Fruit fly (Drosophila melanogaster) whole organism, embryonic: ENCODE results near the gene Bet1.

ENCODE experiments used
- Ada2b ChIP-seq: fragments of 200-800 bp; sonication (Bioruptor generic); IDR thresholded peaks from 2 replicates; pipeline ENCODE4 v1.3.6; 2022; ENCODE audit warnings: missing biosample characterization, missing genetic modification characterization
- Atf-2 ChIP-seq: fragments of 200-800 bp; sonication (Bioruptor generic); optimal IDR thresholded peaks from 2 replicates; lab custom pipeline; 2016; ENCODE audit warnings: missing biosample characterization, missing genetic modification characterization
- Atf6 ChIP-seq: fragments of 200-800 bp; sonication (Bioruptor generic); IDR thresholded peaks from 2 replicates; pipeline ENCODE4 v1.3.6; 2022; ENCODE audit warnings: missing biosample characterization, missing genetic modification characterization
- CG1024 ChIP-seq: fragments of 200-800 bp; sonication (Bioruptor generic); IDR thresholded peaks from 2 replicates; pipeline ENCODE4 v1.3.6; 2022; ENCODE audit warnings: missing biosample characterization, missing genetic modification characterization
- CG11696 ChIP-seq: fragments of 200-800 bp; sonication (Bioruptor generic); IDR thresholded peaks from 2 replicates; pipeline ENCODE4 v1.3.6; 2022; ENCODE audit warnings: missing biosample characterization, missing genetic modification characterization
- CG12219 ChIP-seq: fragments of 200-800 bp; sonication (Bioruptor generic); optimal IDR thresholded peaks from 3 replicates; lab custom pipeline; 2018; ENCODE audit warnings: missing biosample characterization, mild to moderate bottlenecking, missing genetic modification characterization
- CG12391 ChIP-seq: fragments of 200-800 bp; sonication (Bioruptor generic); optimal IDR thresholded peaks from 3 replicates; lab custom pipeline; 2018; ENCODE audit warnings: missing biosample characterization, mild to moderate bottlenecking, missing genetic modification characterization, moderate library complexity
- CG12744 ChIP-seq: fragments of 200-800 bp; sonication (Bioruptor generic); optimal IDR thresholded peaks from 2 replicates; lab custom pipeline; 2016; ENCODE audit warnings: missing biosample characterization, missing genetic modification characterization
- CG14441 ChIP-seq: fragments of 200-800 bp; sonication (Bioruptor generic); IDR thresholded peaks from 2 replicates; pipeline ENCODE4 v1.3.6; 2022; ENCODE audit warnings: missing biosample characterization, missing genetic modification characterization
- CG15011 ChIP-seq: fragments of 200-800 bp; sonication (Bioruptor generic); optimal IDR thresholded peaks from 3 replicates; lab custom pipeline; 2018; ENCODE audit warnings: missing biosample characterization, mild to moderate bottlenecking, missing genetic modification characterization
- CG1529 ChIP-seq: fragments of 200-800 bp; sonication (Bioruptor generic); optimal IDR thresholded peaks from 3 replicates; lab custom pipeline; 2018; ENCODE audit warnings: missing biosample characterization, missing genetic modification characterization
- CG15601 ChIP-seq: fragments of 200-800 bp; sonication (Bioruptor generic); optimal IDR thresholded peaks from 3 replicates; lab custom pipeline; 2019; ENCODE audit warnings: missing biosample characterization, mild to moderate bottlenecking, missing genetic modification characterization, moderate library complexity
- CG2120 ChIP-seq: fragments of 200-800 bp; sonication (Bioruptor generic); optimal IDR thresholded peaks from 3 replicates; lab custom pipeline; 2016; ENCODE audit warnings: missing biosample characterization, missing genetic modification characterization
- CG2199 ChIP-seq: fragments of 200-800 bp; sonication (Bioruptor generic); IDR thresholded peaks from 3 replicates; pipeline ENCODE4 v1.3.6; 2022; ENCODE audit warnings: missing biosample characterization, missing genetic modification characterization
- CG2202 ChIP-seq: fragments of 200-800 bp; sonication (Bioruptor generic); optimal IDR thresholded peaks from 2 replicates; lab custom pipeline; 2018; ENCODE audit warnings: missing biosample characterization, mild to moderate bottlenecking, missing genetic modification characterization
- CG3065 ChIP-seq: fragments of 200-800 bp; sonication (Bioruptor generic); optimal IDR thresholded peaks from 2 replicates; lab custom pipeline; 2016; ENCODE audit warnings: missing biosample characterization, missing genetic modification characterization
- CG31365 ChIP-seq: fragments of 200-800 bp; sonication (Bioruptor generic); optimal IDR thresholded peaks from 2 replicates; lab custom pipeline; 2018; ENCODE audit warnings: missing biosample characterization, mild to moderate bottlenecking, missing genetic modification characterization
- CG31441 ChIP-seq: fragments of 200-800 bp; sonication (Bioruptor generic); IDR thresholded peaks from 2 replicates; pipeline ENCODE4 v1.3.6; 2022; ENCODE audit warnings: missing biosample characterization, missing genetic modification characterization
- CG3847 ChIP-seq: fragments of 200-800 bp; sonication (Bioruptor generic); IDR thresholded peaks from 2 replicates; pipeline ENCODE4 v1.3.6; 2022; ENCODE audit warnings: missing biosample characterization, missing genetic modification characterization
- CG4404 ChIP-seq: fragments of 200-800 bp; sonication (Bioruptor generic); IDR thresholded peaks from 2 replicates; pipeline ENCODE4 v1.3.6; 2022; ENCODE audit warnings: missing biosample characterization, missing genetic modification characterization
- CG4820 ChIP-seq: fragments of 200-800 bp; sonication (Bioruptor generic); optimal IDR thresholded peaks from 3 replicates; lab custom pipeline; 2016; ENCODE audit warnings: missing biosample characterization, missing genetic modification characterization
- CG7839 ChIP-seq: fragments of 200-800 bp; sonication (Bioruptor generic); optimal IDR thresholded peaks from 3 replicates; lab custom pipeline; 2018; ENCODE audit warnings: missing biosample characterization, mild to moderate bottlenecking, missing genetic modification characterization, moderate library complexity
- D19B ChIP-seq: fragments of 200-800 bp; sonication (Bioruptor generic); optimal IDR thresholded peaks from 2 replicates; lab custom pipeline; 2017; ENCODE audit warnings: missing biosample characterization, mild to moderate bottlenecking, missing genetic modification characterization
- Dref ChIP-seq: fragments of 200-800 bp; sonication (Bioruptor generic); IDR thresholded peaks from 2 replicates; pipeline ENCODE4 v1.3.6; 2022; ENCODE audit warnings: missing biosample characterization, missing genetic modification characterization
- Hmr ChIP-seq: fragments of 200-800 bp; sonication (Bioruptor generic); optimal IDR thresholded peaks from 3 replicates; lab custom pipeline; 2017; ENCODE audit warnings: mild to moderate bottlenecking, missing biosample characterization, missing genetic modification reagents, missing genetic modification characterization
- Hr51 ChIP-seq, 2 experiments: fragments of 200-800 bp; sonication (Bioruptor generic); optimal IDR thresholded peaks; 2 replicates in 1 of 2; 3 replicates in 1 of 2; lab custom pipeline; 2016 to 2018; ENCODE audit warnings: missing biosample characterization in 2 of 2, missing genetic modification characterization in 2 of 2, mild to moderate bottlenecking in 1 of 2, moderate library complexity in 1 of 2
- Nf-YC ChIP-seq: fragments of 200-800 bp; optimal IDR thresholded peaks from 3 replicates; lab custom pipeline; 2019; ENCODE audit warnings: missing biosample characterization, mild to moderate bottlenecking, missing genetic modification characterization, moderate library complexity
- Opbp ChIP-seq: fragments of 200-800 bp; sonication (Bioruptor generic); IDR thresholded peaks from 3 replicates; pipeline ENCODE4 v1.3.6; 2022; ENCODE audit warnings: missing biosample characterization, missing genetic modification characterization; ENCODE audit not compliant: partially characterized antibody
- Rx ChIP-seq: fragments of 200-800 bp; sonication (Bioruptor generic); IDR thresholded peaks from 2 replicates; pipeline ENCODE4 v1.3.6; 2022; ENCODE audit warnings: missing biosample characterization, missing genetic modification characterization
- Sox102F ChIP-seq: fragments of 200-800 bp; sonication (Bioruptor generic); optimal IDR thresholded peaks from 2 replicates; lab custom pipeline; 2018; ENCODE audit warnings: missing biosample characterization, mild to moderate bottlenecking, missing genetic modification characterization, moderate library complexity
- ac ChIP-seq: fragments of 200-800 bp; sonication (Bioruptor generic); optimal IDR thresholded peaks from 3 replicates; lab custom pipeline; 2017; ENCODE audit warnings: missing biosample characterization, mild to moderate bottlenecking, missing genetic modification characterization
- ara ChIP-seq: fragments of 200-800 bp; sonication (Bioruptor generic); IDR thresholded peaks from 2 replicates; pipeline ENCODE4 v1.3.6; 2022; ENCODE audit warnings: missing biosample characterization, missing genetic modification characterization
- ase ChIP-seq: fragments of 200-800 bp; sonication (Bioruptor generic); IDR thresholded peaks from 3 replicates; pipeline ENCODE4 v1.3.6; 2022; ENCODE audit warnings: missing biosample characterization, missing genetic modification characterization
- chm ChIP-seq: fragments of 200-800 bp; sonication (Bioruptor generic); IDR thresholded peaks from 2 replicates; pipeline ENCODE4 v1.3.6; 2022; ENCODE audit warnings: missing biosample characterization, missing genetic modification characterization
- dan ChIP-seq: fragments of 200-800 bp; sonication (Bioruptor generic); IDR thresholded peaks from 2 replicates; pipeline ENCODE4 v1.3.6; 2022; ENCODE audit warnings: missing biosample characterization, missing genetic modification characterization
- ewg ChIP-seq: fragments of 200-800 bp; sonication (Bioruptor generic); optimal IDR thresholded peaks from 3 replicates; lab custom pipeline; 2017; ENCODE audit warnings: mild to moderate bottlenecking, missing biosample characterization, missing genetic modification reagents, missing genetic modification characterization
- grau ChIP-seq: fragments of 200-800 bp; optimal IDR thresholded peaks from 3 replicates; lab custom pipeline; 2019; ENCODE audit warnings: missing biosample characterization, mild to moderate bottlenecking, missing genetic modification characterization, moderate library complexity
- kni ChIP-seq: fragments of 200-800 bp; sonication (Bioruptor generic); optimal IDR thresholded peaks from 3 replicates; lab custom pipeline; 2017; ENCODE audit warnings: mild to moderate bottlenecking, missing biosample characterization, missing genetic modification reagents, missing genetic modification characterization
- nerfin-1 ChIP-seq: fragments of 200-800 bp; sonication (Bioruptor generic); optimal IDR thresholded peaks from 3 replicates; lab custom pipeline; 2019; ENCODE audit warnings: missing biosample characterization, mild to moderate bottlenecking, missing genetic modification characterization, moderate library complexity
- nmo ChIP-seq: fragments of 200-800 bp; sonication (Bioruptor generic); optimal IDR thresholded peaks from 2 replicates; lab custom pipeline; 2018; ENCODE audit warnings: missing biosample characterization, mild to moderate bottlenecking, missing genetic modification characterization, moderate library complexity
- pan ChIP-seq, 4 experiments: fragments of >200 bp in 3 of 4; fragments of 200-800 bp in 1 of 4; sonication (Bioruptor generic) in 1 of 4; optimal IDR thresholded peaks in 3 of 4; IDR thresholded peaks in 1 of 4; 2 replicates each; pipeline versions ENCODE4 v1.3.6 to Lab custom; 2017 to 2022; ENCODE audit warnings: missing biosample characterization in 2 of 4, missing genetic modification characterization in 2 of 4, mixed read lengths in 1 of 4
- pb ChIP-seq: fragments of 200-800 bp; sonication (Bioruptor generic); optimal IDR thresholded peaks from 3 replicates; lab custom pipeline; 2016; ENCODE audit warnings: missing biosample characterization, missing genetic modification characterization
- seq ChIP-seq: fragments of 200-800 bp; sonication (Bioruptor generic); IDR thresholded peaks from 2 replicates; pipeline ENCODE4 v1.3.6; 2022; ENCODE audit warnings: missing biosample characterization, missing genetic modification characterization
- sisA ChIP-seq: fragments of 200-800 bp; sonication (Bioruptor generic); IDR thresholded peaks from 2 replicates; pipeline ENCODE4 v1.3.6; 2022; ENCODE audit warnings: missing biosample characterization, missing genetic modification characterization
- slbo ChIP-seq: fragments of 200-800 bp; sonication (Bioruptor generic); IDR thresholded peaks from 2 replicates; pipeline ENCODE4 v1.3.6; 2022; ENCODE audit warnings: missing biosample characterization, missing genetic modification characterization
- stwl ChIP-seq: fragments of 200-800 bp; sonication (Bioruptor generic); optimal IDR thresholded peaks from 3 replicates; lab custom pipeline; 2018; ENCODE audit warnings: missing biosample characterization, mild to moderate bottlenecking, missing genetic modification characterization, moderate library complexity
- tgo ChIP-seq: fragments of 200-800 bp; sonication (Bioruptor generic); IDR thresholded peaks from 3 replicates; pipeline ENCODE4 v1.3.6; 2022; ENCODE audit warnings: missing biosample characterization, missing genetic modification characterization
- trh ChIP-seq: fragments of 200-800 bp; sonication (Bioruptor generic); optimal IDR thresholded peaks from 2 replicates; lab custom pipeline; 2016; ENCODE audit warnings: missing biosample characterization, missing genetic modification characterization
- unpg ChIP-seq: fragments of 200-800 bp; sonication (Bioruptor generic); optimal IDR thresholded peaks from 3 replicates; lab custom pipeline; 2018; ENCODE audit warnings: missing biosample characterization, mild to moderate bottlenecking, missing genetic modification characterization, moderate library complexity
- vvl ChIP-seq: fragments of 200-800 bp; sonication (Bioruptor generic); IDR thresholded peaks from 2 replicates; pipeline ENCODE4 v1.3.6; 2022; ENCODE audit warnings: missing biosample characterization, missing genetic modification characterization
- z ChIP-seq: fragments of 200-800 bp; sonication (Bioruptor generic); IDR thresholded peaks from 3 replicates; pipeline ENCODE4 v1.3.6; 2022; ENCODE audit warnings: missing biosample characterization, missing genetic modification characterization

Gene Bet1

DNA sequence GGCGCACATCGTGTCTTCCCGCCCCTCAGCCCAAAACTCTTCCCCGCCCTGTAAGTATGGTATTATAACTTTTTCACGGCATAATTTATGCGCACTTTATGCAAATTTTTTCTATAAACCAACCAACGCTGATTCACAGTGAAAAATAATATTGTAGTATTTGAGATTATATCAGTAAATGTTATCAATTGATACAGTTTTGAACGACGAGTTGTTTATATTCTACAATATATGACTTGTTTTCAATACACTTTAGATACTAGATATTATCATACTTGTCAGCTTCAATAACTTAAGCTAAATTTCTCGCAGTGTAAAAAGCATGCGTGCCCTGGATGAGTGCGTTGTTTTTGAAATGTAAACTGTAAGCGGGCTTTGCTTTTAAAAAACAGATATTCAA lies 44.8 kb upstream of the Bet1 start (continued):
- TF ChIP-seq CG12219: no peak
- TF ChIP-seq CG14441 (GFP tag; lab: Robert Waterston, UW): peak; percentile 22; the same call in 1 of the 2 replicates
- no peak for TF ChIP-seq Atf6 (GFP tag; lab: Robert Waterston, UW)
- no peak for TF ChIP-seq stwl (tag; lab: Kevin White, UChicago)
- TF ChIP-seq CG12744 (GFP tag; lab: Kevin White, UChicago): no peak
- peak; percentile 68 for TF ChIP-seq CG31441 (GFP tag; lab: Robert Waterston, UW)
- TF ChIP-seq Sox102F (GFP tag; lab: Kevin White, UChicago): peak; percentile 65
- TF ChIP-seq vvl (GFP tag; lab: Robert Waterston, UW): peak; percentile 80
- TF ChIP-seq dan (GFP tag; lab: Robert Waterston, UW): no peak
- TF ChIP-seq CG3065: no peak
- no peak for TF ChIP-seq CG1024 (GFP tag; lab: Robert Waterston, UW)
- TF ChIP-seq kni: no peak
- no peak for TF ChIP-seq seq (GFP tag; lab: Robert Waterston, UW)
- no peak for TF ChIP-seq CG2202 (tag; lab: Kevin White, UChicago)
- no peak for TF ChIP-seq Opbp (GFP tag; lab: Robert Waterston, UW)
- TF ChIP-seq nmo (GFP tag; lab: Kevin White, UChicago): peak; percentile 30
- peak; percentile 70 for TF ChIP-seq CG7839
- TF ChIP-seq Ada2b: no peak
- no peak for TF ChIP-seq Rx
- TF ChIP-seq CG12391 (tag; lab: Kevin White, UChicago): peak; percentile 48
- peak; percentile 40 for TF ChIP-seq CG2120 (GFP tag; lab: Kevin White, UChicago)
- no peak for TF ChIP-seq CG31365 (tag; lab: Kevin White, UChicago)
- peak; percentile 17; the same call in 1 of the 2 replicates for TF ChIP-seq sisA (GFP tag; lab: Robert Waterston, UW)
- no peak for TF ChIP-seq CG4404 (GFP tag; lab: Robert Waterston, UW)
- no peak for TF ChIP-seq CG15011 (GFP tag; lab: Kevin White, UChicago)
- TF ChIP-seq trh (GFP tag; lab: Kevin White, UChicago): no peak
- TF ChIP-seq CG4820 (GFP tag; lab: Kevin White, UChicago): no peak
- TF ChIP-seq nerfin-1 (tag; lab: Kevin White, UChicago): peak; percentile 10
- no peak for TF ChIP-seq ara
- no peak for TF ChIP-seq CG15601 (tag; lab: Kevin White, UChicago)
- peak in 1 of 2 experiments; percentile 71 for TF ChIP-seq Hr51 (GFP tag; optimal IDR thresholded peaks at IDR 0.05; lab: Kevin White, UChicago)
- TF ChIP-seq grau (tag; lab: Kevin White, UChicago): peak; percentile 60
- TF ChIP-seq slbo (GFP tag; lab: Robert Waterston, UW): peak; percentile 56; the same call in 1 of the 2 replicates
- TF ChIP-seq CG2199 (GFP tag; lab: Robert Waterston, UW): no peak
- no peak for TF ChIP-seq pb (GFP tag; lab: Kevin White, UChicago)
- TF ChIP-seq ewg (GFP tag; lab: Kevin White, UChicago): peak; percentile 10
- TF ChIP-seq D19B (GFP tag; lab: Kevin White, UChicago): no peak
- no peak; the same call in 1 of the 2 replicates for TF ChIP-seq CG3847 (GFP tag; lab: Robert Waterston, UW)
- peak; percentile 42; the same call in 1 of the 3 replicates for TF ChIP-seq tgo (GFP tag; lab: Robert Waterston, UW)
- TF ChIP-seq Atf-2 (GFP tag; lab: Kevin White, UChicago): no peak
- no peak for TF ChIP-seq pan (optimal IDR thresholded peaks at IDR 0.05; lab: Kevin White, UChicago)
- peak in 1 of 2 experiments; percentile 57 for TF ChIP-seq pan (GFP tag; optimal IDR thresholded peaks at IDR 0.05 in 1 of 2, IDR thresholded peaks at IDR 0.05 in 1 of 2)
- peak; percentile 64 for TF ChIP-seq unpg (GFP tag; lab: Kevin White, UChicago)
- no peak for TF ChIP-seq chm (GFP tag; lab: Robert Waterston, UW)
- no peak for TF ChIP-seq Dref
- peak; percentile 58 for TF ChIP-seq Hmr (GFP tag; lab: Kevin White, UChicago)
- TF ChIP-seq CG1529 (GFP tag; lab: Kevin White, UChicago): no peak
- no peak; the same call in 2 of the 3 replicates for TF ChIP-seq ase (GFP tag; lab: Robert Waterston, UW)
- TF ChIP-seq Nf-YC (tag; lab: Kevin White, UChicago): no peak
- TF ChIP-seq z (GFP tag; lab: Robert Waterston, UW): no peak
- TF ChIP-seq ac (GFP tag; lab: Kevin White, UChicago): no peak
- TF ChIP-seq CG11696: no peak
